Fruit fly (Drosophila melanogaster) whole organism, embryonic: ENCODE results near the gene Sgt1.

ENCODE experiments used
- CG12299 ChIP-seq: fragments of 200-800 bp; sonication (Bioruptor generic); optimal IDR thresholded peaks from 2 replicates; lab custom pipeline; 2018; ENCODE audit warnings: missing biosample characterization, mild to moderate bottlenecking, missing genetic modification characterization
- CG12942 ChIP-seq: fragments of 200-800 bp; sonication (Bioruptor generic); optimal IDR thresholded peaks from 3 replicates; lab custom pipeline; 2016; ENCODE audit warnings: missing biosample characterization, missing genetic modification characterization
- CG13123 ChIP-seq: fragments of 200-800 bp; sonication (Bioruptor generic); optimal IDR thresholded peaks from 2 replicates; lab custom pipeline; 2016; ENCODE audit warnings: missing biosample characterization, missing genetic modification characterization
- CG13287 ChIP-seq: fragments of 200-800 bp; sonication (Bioruptor generic); IDR thresholded peaks from 2 replicates; pipeline ENCODE4 v1.3.6; 2022; ENCODE audit warnings: missing biosample characterization, missing genetic modification characterization; ENCODE audit not compliant: partially characterized antibody
- CG13894 ChIP-seq: fragments of 200-800 bp; sonication (Bioruptor generic); optimal IDR thresholded peaks from 3 replicates; lab custom pipeline; 2018; ENCODE audit warnings: missing biosample characterization, mild to moderate bottlenecking, missing genetic modification characterization, moderate library complexity
- CG14050 ChIP-seq: fragments of 200-800 bp; sonication (Bioruptor generic); IDR thresholded peaks from 3 replicates; pipeline ENCODE4 v1.3.6; 2022; ENCODE audit warnings: missing biosample characterization, missing genetic modification characterization
- CG14860 ChIP-seq: fragments of 200-800 bp; sonication (Bioruptor generic); IDR thresholded peaks from 3 replicates; pipeline ENCODE4 v1.3.6; 2022; ENCODE audit warnings: missing biosample characterization, missing genetic modification characterization; ENCODE audit not compliant: partially characterized antibody
- CG15073 ChIP-seq: fragments of 200-800 bp; sonication (Bioruptor generic); optimal IDR thresholded peaks from 2 replicates; lab custom pipeline; 2016; ENCODE audit warnings: missing biosample characterization, missing genetic modification characterization
- CG15269 ChIP-seq: fragments of 200-800 bp; sonication (Bioruptor generic); optimal IDR thresholded peaks from 2 replicates; lab custom pipeline; 2018; ENCODE audit warnings: missing biosample characterization, mild to moderate bottlenecking, missing genetic modification characterization, moderate library complexity
- CG15479 ChIP-seq: fragments of 200-800 bp; sonication (Bioruptor generic); optimal IDR thresholded peaks from 3 replicates; lab custom pipeline; 2019; ENCODE audit warnings: missing biosample characterization, mild to moderate bottlenecking, missing genetic modification characterization, moderate library complexity
- CG16815 ChIP-seq: fragments of 200-800 bp; sonication (Bioruptor generic); optimal IDR thresholded peaks from 3 replicates; lab custom pipeline; 2017; ENCODE audit warnings: missing biosample characterization, mild to moderate bottlenecking, missing genetic modification characterization
- CG18262 ChIP-seq: fragments of 200-800 bp; optimal IDR thresholded peaks from 3 replicates; lab custom pipeline; 2019; ENCODE audit warnings: missing biosample characterization, mild to moderate bottlenecking, missing genetic modification characterization, moderate library complexity
- CG3065 ChIP-seq: fragments of 200-800 bp; sonication (Bioruptor generic); optimal IDR thresholded peaks from 2 replicates; lab custom pipeline; 2016; ENCODE audit warnings: missing biosample characterization, missing genetic modification characterization
- CG31388 ChIP-seq: fragments of 200-800 bp; sonication (Bioruptor generic); optimal IDR thresholded peaks from 2 replicates; lab custom pipeline; 2016; ENCODE audit warnings: missing biosample characterization, missing genetic modification characterization
- CG3163 ChIP-seq: fragments of 200-800 bp; sonication (Bioruptor generic); optimal IDR thresholded peaks from 3 replicates; lab custom pipeline; 2016; ENCODE audit warnings: missing biosample characterization, missing genetic modification characterization
- CG32772 ChIP-seq: fragments of 200-800 bp; sonication (Bioruptor generic); IDR thresholded peaks from 2 replicates; pipeline ENCODE4 v1.3.6; 2022; ENCODE audit warnings: missing biosample characterization, missing genetic modification characterization
- CG3838 ChIP-seq: fragments of 200-800 bp; sonication (Bioruptor generic); optimal IDR thresholded peaks from 3 replicates; lab custom pipeline; 2016; ENCODE audit warnings: missing biosample characterization, missing genetic modification characterization
- CG4617 ChIP-seq: fragments of 200-800 bp; sonication (Bioruptor generic); optimal IDR thresholded peaks from 3 replicates; lab custom pipeline; 2016; ENCODE audit warnings: missing biosample characterization, missing genetic modification characterization, borderline replicate concordance
- CG4707 ChIP-seq: fragments of 200-800 bp; sonication (Bioruptor generic); optimal IDR thresholded peaks from 2 replicates; lab custom pipeline; 2018; ENCODE audit warnings: missing biosample characterization, mild to moderate bottlenecking, missing genetic modification characterization, moderate library complexity
- CG5245 ChIP-seq: fragments of 200-800 bp; sonication (Bioruptor generic); optimal IDR thresholded peaks from 3 replicates; lab custom pipeline; 2016; ENCODE audit warnings: missing biosample characterization, missing genetic modification characterization
- CG7372 ChIP-seq: fragments of 200-800 bp; sonication (Bioruptor generic); IDR thresholded peaks from 2 replicates; pipeline ENCODE4 v1.3.6; 2022; ENCODE audit warnings: missing biosample characterization, missing genetic modification characterization
- CG8388 ChIP-seq: fragments of 200-800 bp; sonication (Bioruptor generic); optimal IDR thresholded peaks from 2 replicates; lab custom pipeline; 2019; ENCODE audit warnings: missing biosample characterization, mild to moderate bottlenecking, missing genetic modification characterization, moderate library complexity
- CG9609 ChIP-seq: fragments of 200-800 bp; sonication (Bioruptor generic); optimal IDR thresholded peaks from 3 replicates; lab custom pipeline; 2016; ENCODE audit warnings: missing biosample characterization, missing genetic modification characterization
- CoRest ChIP-seq: fragments of 200-800 bp; sonication (Bioruptor generic); optimal IDR thresholded peaks from 3 replicates; lab custom pipeline; 2018; ENCODE audit warnings: missing biosample characterization, mild to moderate bottlenecking, missing genetic modification characterization, moderate library complexity
- Doc3 ChIP-seq: fragments of 200-800 bp; sonication (Bioruptor generic); IDR thresholded peaks from 3 replicates; pipeline ENCODE4 v1.3.6; 2022; ENCODE audit warnings: missing biosample characterization, missing genetic modification characterization; ENCODE audit not compliant: partially characterized antibody
- E2f1 ChIP-seq: fragments of 200-800 bp; sonication (Bioruptor generic); IDR thresholded peaks from 2 replicates; pipeline ENCODE4 v1.3.6; 2022; ENCODE audit warnings: missing biosample characterization, missing genetic modification characterization
- Hr39 ChIP-seq: fragments of >200 bp; optimal IDR thresholded peaks from 2 replicates; lab custom pipeline; 2017
- Hsf ChIP-seq: fragments of 200-800 bp; sonication (Bioruptor generic); optimal IDR thresholded peaks from 3 replicates; lab custom pipeline; 2016; ENCODE audit warnings: missing biosample characterization, missing genetic modification characterization
- Kr ChIP-seq: fragments of 200-800 bp; sonication (Bioruptor generic); optimal IDR thresholded peaks from 2 replicates; lab custom pipeline; 2017; ENCODE audit warnings: missing biosample characterization, mild to moderate bottlenecking, missing genetic modification characterization
- Mrtf ChIP-seq: fragments of 200-800 bp; sonication (Bioruptor generic); IDR thresholded peaks from 3 replicates; pipeline ENCODE4 v1.3.6; 2022; ENCODE audit warnings: missing biosample characterization, missing genetic modification characterization
- TFAM ChIP-seq: fragments of 200-800 bp; sonication (Bioruptor generic); optimal IDR thresholded peaks from 2 replicates; lab custom pipeline; 2017; ENCODE audit warnings: missing biosample characterization, missing genetic modification characterization, inconsistent platforms
- Vsx1 ChIP-seq: fragments of 200-800 bp; sonication (Bioruptor generic); optimal IDR thresholded peaks from 2 replicates; lab custom pipeline; 2017; ENCODE audit warnings: missing biosample characterization, mild to moderate bottlenecking, missing genetic modification characterization, missing genetic modification reagents
- YL-1 ChIP-seq: fragments of 200-800 bp; sonication (Bioruptor generic); optimal IDR thresholded peaks from 3 replicates; lab custom pipeline; 2017; ENCODE audit warnings: missing biosample characterization, mild to moderate bottlenecking, missing genetic modification characterization
- ab ChIP-seq: fragments of 200-800 bp; sonication (Bioruptor generic); optimal IDR thresholded peaks from 2 replicates; lab custom pipeline; 2016; ENCODE audit warnings: missing biosample characterization, missing genetic modification characterization
- abd-A ChIP-seq: fragments of 200-800 bp; sonication (Bioruptor generic); optimal IDR thresholded peaks from 3 replicates; lab custom pipeline; 2019; ENCODE audit warnings: missing biosample characterization, mild to moderate bottlenecking, missing genetic modification characterization, moderate library complexity
- cg ChIP-seq: fragments of 200-800 bp; sonication (Bioruptor generic); optimal IDR thresholded peaks from 3 replicates; lab custom pipeline; 2019; ENCODE audit warnings: missing biosample characterization, mild to moderate bottlenecking, missing genetic modification characterization, moderate library complexity
- crol ChIP-seq: fragments of 200-800 bp; sonication (Bioruptor generic); IDR thresholded peaks from 2 replicates; pipeline ENCODE4 v1.3.6; 2022; ENCODE audit warnings: missing biosample characterization, missing genetic modification characterization
- emc ChIP-seq: fragments of 200-800 bp; sonication (Bioruptor generic); optimal IDR thresholded peaks from 2 replicates; lab custom pipeline; 2016; ENCODE audit warnings: missing biosample characterization, missing genetic modification characterization
- grau ChIP-seq: fragments of 200-800 bp; optimal IDR thresholded peaks from 3 replicates; lab custom pipeline; 2019; ENCODE audit warnings: missing biosample characterization, mild to moderate bottlenecking, missing genetic modification characterization, moderate library complexity
- grn ChIP-seq: fragments of 200-800 bp; sonication (Bioruptor generic); optimal IDR thresholded peaks from 3 replicates; lab custom pipeline; 2017; ENCODE audit warnings: missing biosample characterization, missing genetic modification characterization
- kah ChIP-seq: fragments of 200-800 bp; sonication (Bioruptor generic); optimal IDR thresholded peaks from 2 replicates; lab custom pipeline; 2018; ENCODE audit warnings: missing biosample characterization, mild to moderate bottlenecking, missing genetic modification characterization
- lilli ChIP-seq: fragments of 200-800 bp; sonication (Bioruptor generic); optimal IDR thresholded peaks from 3 replicates; lab custom pipeline; 2016; ENCODE audit warnings: missing biosample characterization, missing genetic modification characterization
- lmd ChIP-seq: fragments of 200-800 bp; sonication (Bioruptor generic); IDR thresholded peaks from 2 replicates; pipeline ENCODE4 v1.3.6; 2022; ENCODE audit warnings: missing biosample characterization, missing genetic modification characterization
- nerfin-2 ChIP-seq: fragments of 200-800 bp; sonication (Bioruptor generic); IDR thresholded peaks from 2 replicates; pipeline ENCODE4 v1.3.6; 2022; ENCODE audit warnings: missing biosample characterization, missing genetic modification characterization; ENCODE audit not compliant: partially characterized antibody
- pan ChIP-seq, 4 experiments: fragments of >200 bp in 3 of 4; fragments of 200-800 bp in 1 of 4; sonication (Bioruptor generic) in 1 of 4; optimal IDR thresholded peaks in 3 of 4; IDR thresholded peaks in 1 of 4; 2 replicates each; pipeline versions ENCODE4 v1.3.6 to Lab custom; 2017 to 2022; ENCODE audit warnings: missing biosample characterization in 2 of 4, missing genetic modification characterization in 2 of 4, mixed read lengths in 1 of 4
- rib ChIP-seq: fragments of 200-800 bp; sonication (Bioruptor generic); IDR thresholded peaks from 2 replicates; pipeline ENCODE4 v1.3.6; 2022; ENCODE audit warnings: missing biosample characterization, missing genetic modification characterization
- scrt ChIP-seq: fragments of 200-800 bp; sonication (Bioruptor generic); optimal IDR thresholded peaks from 2 replicates; lab custom pipeline; 2018; ENCODE audit warnings: missing biosample characterization, mild to moderate bottlenecking, missing genetic modification characterization, moderate library complexity
- sob ChIP-seq: fragments of 200-800 bp; sonication (Bioruptor generic); IDR thresholded peaks from 2 replicates; pipeline ENCODE4 v1.3.6; 2022; ENCODE audit warnings: missing biosample characterization, missing genetic modification characterization
- sug ChIP-seq: fragments of 200-800 bp; optimal IDR thresholded peaks from 2 replicates; lab custom pipeline; 2019; ENCODE audit warnings: missing biosample characterization, mild to moderate bottlenecking, missing genetic modification characterization, moderate library complexity

Gene Sgt1

dm6 chr3R:8333768-8334470 lies 28.8 kb upstream of the Sgt1 start, which contains the start of gene Poxm (continued):
- TF ChIP-seq CG12299 (tag; lab: Kevin White, UChicago): peak; percentile 74
- peak; percentile 72 for TF ChIP-seq CG15073 (GFP tag; lab: Kevin White, UChicago)
- peak; percentile 7 for TF ChIP-seq CG9609 (GFP tag; lab: Kevin White, UChicago)
- TF ChIP-seq Doc3 (GFP tag; lab: Robert Waterston, UW): no peak
- no peak for TF ChIP-seq emc
- no peak for TF ChIP-seq CG3163 (GFP tag; lab: Kevin White, UChicago)
- 0 out of 2 replicates have a peak, but pooled peaks have one; percentile 26 for TF ChIP-seq crol (GFP tag; lab: Robert Waterston, UW)
- TF ChIP-seq nerfin-2 (GFP tag; lab: Robert Waterston, UW): no peak
- TF ChIP-seq CG4707 (GFP tag; lab: Kevin White, UChicago): peak; percentile 40
- peak; percentile 36 for TF ChIP-seq Kr
- peak; percentile 85; the same call in 2 of the 3 replicates for TF ChIP-seq Mrtf (GFP tag; lab: Robert Waterston, UW)
- TF ChIP-seq CG13123: peak; percentile 74
- TF ChIP-seq CG3838 (GFP tag; lab: Kevin White, UChicago): peak; percentile 3
- peak; percentile 99 for TF ChIP-seq cg (GFP tag; lab: Kevin White, UChicago)
- TF ChIP-seq CoRest (tag; lab: Kevin White, UChicago): peak; percentile 97
- TF ChIP-seq CG14860 (GFP tag; lab: Robert Waterston, UW): no peak
- peak; percentile 97 for TF ChIP-seq CG18262 (tag; lab: Kevin White, UChicago)
- no peak for TF ChIP-seq CG13894 (tag; lab: Kevin White, UChicago)
- TF ChIP-seq lilli (GFP tag; lab: Kevin White, UChicago): peak; percentile 81
- TF ChIP-seq CG3065 (GFP tag; lab: Kevin White, UChicago): peak; percentile 69
- no peak for TF ChIP-seq ab
- peak; percentile 91 for TF ChIP-seq E2f1 (GFP tag; lab: Robert Waterston, UW)
- TF ChIP-seq CG32772: peak; percentile 88
- no peak for TF ChIP-seq rib (GFP tag; lab: Robert Waterston, UW)
- TF ChIP-seq CG14050 (GFP tag; lab: Robert Waterston, UW): peak; percentile 69
- TF ChIP-seq pan (optimal IDR thresholded peaks at IDR 0.05; lab: Kevin White, UChicago): no peak
- TF ChIP-seq pan (GFP tag; optimal IDR thresholded peaks at IDR 0.05 in 1 of 2, IDR thresholded peaks at IDR 0.05 in 1 of 2): peak in 1 of 2 experiments; percentile 82
- peak; percentile 82 for TF ChIP-seq Hsf (GFP tag; lab: Kevin White, UChicago)
- TF ChIP-seq Hr39 (lab: Kevin White, UChicago): no peak
- peak; percentile 85 for TF ChIP-seq sob
- TF ChIP-seq CG15479 (GFP tag; lab: Kevin White, UChicago): no peak
- TF ChIP-seq scrt (GFP tag; lab: Kevin White, UChicago): peak; percentile 24
- TF ChIP-seq CG15269: peak; percentile 92
- peak; percentile 87 for TF ChIP-seq CG5245 (GFP tag; lab: Kevin White, UChicago)
- peak; percentile 21 for TF ChIP-seq YL-1 (GFP tag; lab: Kevin White, UChicago)
- TF ChIP-seq CG7372 (GFP tag; lab: Robert Waterston, UW): peak; percentile 89
- TF ChIP-seq CG12942: peak; percentile 77
- TF ChIP-seq CG8388 (GFP tag; lab: Kevin White, UChicago): peak; percentile 88
- peak; percentile 77 for TF ChIP-seq kah (GFP tag; lab: Kevin White, UChicago)
- peak; percentile 63 for TF ChIP-seq CG4617
- peak; percentile 91 for TF ChIP-seq CG16815 (GFP tag; lab: Kevin White, UChicago)
- no peak for TF ChIP-seq CG13287
- TF ChIP-seq TFAM: peak; percentile 59
- TF ChIP-seq sug: peak; percentile 87
- peak; percentile 94 for TF ChIP-seq lmd (GFP tag; lab: Robert Waterston, UW)
- no peak for TF ChIP-seq grn (GFP tag; lab: Kevin White, UChicago)
- TF ChIP-seq grau: peak; percentile 93
- no peak for TF ChIP-seq abd-A
- peak; percentile 83 for TF ChIP-seq CG31388 (GFP tag; lab: Kevin White, UChicago)
- peak; percentile 69 for TF ChIP-seq Vsx1 (GFP tag; lab: Kevin White, UChicago)
